Fruit fly (Drosophila melanogaster) whole organism, embryonic: Measurements from ENCODE around the gene CG31125.

Source experiments
- Antp ChIP-seq: fragments of 200-800 bp; sonication (Bioruptor generic); optimal IDR thresholded peaks from 3 replicates; lab custom pipeline; 2016; ENCODE audit warnings: missing biosample characterization, missing genetic modification characterization
- Atf6 ChIP-seq: fragments of 200-800 bp; sonication (Bioruptor generic); IDR thresholded peaks from 2 replicates; pipeline ENCODE4 v1.3.6; 2022; ENCODE audit warnings: missing biosample characterization, missing genetic modification characterization
- Awh ChIP-seq: fragments of 200-800 bp; sonication (Bioruptor generic); IDR thresholded peaks from 2 replicates; pipeline ENCODE4, ENCODE4 v1.3.6; 2022; ENCODE audit warnings: missing biosample characterization, missing genetic modification characterization
- BtbVII ChIP-seq: fragments of 200-800 bp; sonication (Bioruptor generic); optimal IDR thresholded peaks from 3 replicates; lab custom pipeline; 2017; ENCODE audit warnings: missing biosample characterization, mild to moderate bottlenecking, missing genetic modification characterization
- CG10147 ChIP-seq: fragments of 200-800 bp; sonication (Bioruptor generic); optimal IDR thresholded peaks from 2 replicates; lab custom pipeline; 2019; ENCODE audit warnings: missing biosample characterization, mild to moderate bottlenecking, missing genetic modification characterization, moderate library complexity
- CG10321 ChIP-seq: fragments of 200-800 bp; sonication (Bioruptor generic); IDR thresholded peaks from 2 replicates; pipeline ENCODE4 v1.3.6; 2022; ENCODE audit warnings: missing biosample characterization, missing genetic modification characterization
- CG10565 ChIP-seq: fragments of 200-800 bp; sonication (Bioruptor generic); optimal IDR thresholded peaks from 3 replicates; lab custom pipeline; 2016; ENCODE audit warnings: missing biosample characterization, mild to moderate bottlenecking, missing genetic modification characterization
- CG11247 ChIP-seq: fragments of 200-800 bp; sonication (Bioruptor generic); IDR thresholded peaks from 2 replicates; pipeline ENCODE4 v1.3.6; 2022; ENCODE audit warnings: missing biosample characterization, missing genetic modification characterization
- CG11560 ChIP-seq: fragments of 200-800 bp; sonication (Bioruptor generic); IDR thresholded peaks from 3 replicates; pipeline ENCODE4 v1.3.6; 2022; ENCODE audit warnings: missing biosample characterization, missing genetic modification characterization
- CG12155 ChIP-seq: fragments of 200-800 bp; sonication (Bioruptor generic); optimal IDR thresholded peaks from 3 replicates; lab custom pipeline; 2016; ENCODE audit warnings: missing biosample characterization, missing genetic modification characterization
- CG12299 ChIP-seq: fragments of 200-800 bp; sonication (Bioruptor generic); optimal IDR thresholded peaks from 2 replicates; lab custom pipeline; 2018; ENCODE audit warnings: missing biosample characterization, mild to moderate bottlenecking, missing genetic modification characterization
- CG14441 ChIP-seq: fragments of 200-800 bp; sonication (Bioruptor generic); IDR thresholded peaks from 2 replicates; pipeline ENCODE4 v1.3.6; 2022; ENCODE audit warnings: missing biosample characterization, missing genetic modification characterization
- CG14667 ChIP-seq: fragments of 200-800 bp; sonication (Bioruptor generic); IDR thresholded peaks from 2 replicates; pipeline ENCODE4 v1.3.6; 2022; ENCODE audit warnings: missing biosample characterization, missing genetic modification characterization
- CG15696 ChIP-seq: fragments of 200-800 bp; sonication (Bioruptor generic); optimal IDR thresholded peaks from 2 replicates; lab custom pipeline; 2019; ENCODE audit warnings: missing biosample characterization, mild to moderate bottlenecking, missing genetic modification characterization, moderate library complexity
- CG17829 ChIP-seq: fragments of 200-800 bp; optimal IDR thresholded peaks from 2 replicates; lab custom pipeline; 2019; ENCODE audit warnings: missing biosample characterization, mild to moderate bottlenecking, missing genetic modification characterization, moderate library complexity
- CG42726 ChIP-seq: fragments of 200-800 bp; sonication (Bioruptor generic); IDR thresholded peaks from 2 replicates; pipeline ENCODE4 v1.3.6; 2022; ENCODE audit warnings: missing biosample characterization, missing genetic modification characterization; ENCODE audit not compliant: partially characterized antibody
- CG5180 ChIP-seq: fragments of 200-800 bp; sonication (Bioruptor generic); optimal IDR thresholded peaks from 3 replicates; lab custom pipeline; 2017; ENCODE audit warnings: missing biosample characterization, missing genetic modification characterization, mild to moderate bottlenecking, moderate library complexity, missing genetic modification reagents
- CG6791 ChIP-seq: fragments of 200-800 bp; sonication (Bioruptor generic); IDR thresholded peaks from 3 replicates; pipeline ENCODE4 v1.3.6; 2022; ENCODE audit warnings: missing biosample characterization, missing genetic modification characterization; ENCODE audit not compliant: partially characterized antibody
- CG8944 ChIP-seq: fragments of 200-800 bp; sonication (Bioruptor generic); optimal IDR thresholded peaks from 3 replicates; lab custom pipeline; 2016; ENCODE audit warnings: missing biosample characterization, missing genetic modification characterization
- CrebB ChIP-seq: fragments of 200-800 bp; sonication (Bioruptor generic); optimal IDR thresholded peaks from 3 replicates; lab custom pipeline; 2018; ENCODE audit warnings: missing biosample characterization, mild to moderate bottlenecking, missing genetic modification characterization
- D ChIP-seq, 2 experiments: fragments of 200-800 bp in 1 of 2; fragments of >200 bp in 1 of 2; sonication (Bioruptor generic) in 1 of 2; optimal IDR thresholded peaks; 2 replicates in 1 of 2; 3 replicates in 1 of 2; lab custom pipeline; 2017; ENCODE audit warnings: mild to moderate bottlenecking in 1 of 2, missing biosample characterization in 1 of 2, missing genetic modification characterization in 1 of 2, missing genetic modification reagents in 1 of 2
- D19A ChIP-seq: fragments of 200-800 bp; optimal IDR thresholded peaks from 3 replicates; lab custom pipeline; 2019; ENCODE audit warnings: missing biosample characterization, mild to moderate bottlenecking, missing genetic modification characterization, moderate library complexity
- Deaf1 ChIP-seq: fragments of 200-800 bp; optimal IDR thresholded peaks from 3 replicates; lab custom pipeline; 2019; ENCODE audit warnings: missing biosample characterization, mild to moderate bottlenecking, missing genetic modification characterization, moderate library complexity
- Dek ChIP-seq: fragments of 200-800 bp; sonication (Bioruptor generic); optimal IDR thresholded peaks from 3 replicates; lab custom pipeline; 2019; ENCODE audit warnings: missing biosample characterization, mild to moderate bottlenecking, missing genetic modification characterization, moderate library complexity
- Dref ChIP-seq: fragments of 200-800 bp; sonication (Bioruptor generic); IDR thresholded peaks from 2 replicates; pipeline ENCODE4 v1.3.6; 2022; ENCODE audit warnings: missing biosample characterization, missing genetic modification characterization
- Fer2 ChIP-seq: fragments of 200-800 bp; sonication (Bioruptor generic); optimal IDR thresholded peaks from 2 replicates; lab custom pipeline; 2018; ENCODE audit warnings: missing biosample characterization, mild to moderate bottlenecking, missing genetic modification characterization, moderate library complexity
- Hsf ChIP-seq: fragments of 200-800 bp; sonication (Bioruptor generic); optimal IDR thresholded peaks from 3 replicates; lab custom pipeline; 2016; ENCODE audit warnings: missing biosample characterization, missing genetic modification characterization
- Lhr ChIP-seq: fragments of 200-800 bp; sonication (Bioruptor generic); optimal IDR thresholded peaks from 3 replicates; lab custom pipeline; 2017; ENCODE audit warnings: mild to moderate bottlenecking, missing biosample characterization, missing genetic modification reagents, missing genetic modification characterization
- Lim3 ChIP-seq: fragments of 200-800 bp; sonication (Bioruptor generic); IDR thresholded peaks from 2 replicates; pipeline ENCODE4 v1.3.6; 2022; ENCODE audit warnings: missing biosample characterization, missing genetic modification characterization
- Mad ChIP-seq: fragments of 200-800 bp; sonication (Bioruptor generic); optimal IDR thresholded peaks from 2 replicates; lab custom pipeline; 2016; ENCODE audit warnings: missing biosample characterization, missing genetic modification characterization
- Pdp1 ChIP-seq, 2 experiments: fragments of 200-800 bp; sonication (Bioruptor generic); optimal IDR thresholded peaks; 3 replicates each; lab custom pipeline; 2016; ENCODE audit warnings: missing biosample characterization in 2 of 2, missing genetic modification characterization in 2 of 2, mild to moderate bottlenecking in 1 of 2, moderate library complexity in 1 of 2
- Trl ChIP-seq, 3 experiments: fragments of >200 bp in 2 of 3; fragments of 200-800 bp in 1 of 3; sonication (Bioruptor generic) in 1 of 3; optimal IDR thresholded peaks; 2 replicates in 1 of 3; 3 replicates in 2 of 3; lab custom pipeline; 2016 to 2017; ENCODE audit warnings: missing biosample characterization in 1 of 3, missing genetic modification characterization in 1 of 3
- aop ChIP-seq: fragments of 200-800 bp; sonication (Bioruptor generic); IDR thresholded peaks from 2 replicates; pipeline ENCODE4 v1.3.6; 2022; ENCODE audit warnings: missing biosample characterization, missing genetic modification characterization
- bab2 ChIP-seq: fragments of 200-800 bp; sonication (Bioruptor generic); optimal IDR thresholded peaks from 2 replicates; lab custom pipeline; 2016; ENCODE audit warnings: missing biosample characterization, missing genetic modification characterization
- bbx ChIP-seq: fragments of 200-800 bp; sonication (Bioruptor generic); IDR thresholded peaks from 2 replicates; pipeline ENCODE4 v1.3.6; 2022; ENCODE audit warnings: missing biosample characterization, missing genetic modification characterization; ENCODE audit not compliant: partially characterized antibody
- fd102C ChIP-seq: fragments of 200-800 bp; sonication (Bioruptor generic); optimal IDR thresholded peaks from 2 replicates; lab custom pipeline; 2018; ENCODE audit warnings: missing biosample characterization, mild to moderate bottlenecking, missing genetic modification characterization, moderate library complexity
- fd64A ChIP-seq: fragments of 200-800 bp; sonication (Bioruptor generic); optimal IDR thresholded peaks from 3 replicates; lab custom pipeline; 2018; ENCODE audit warnings: missing biosample characterization, mild to moderate bottlenecking, missing genetic modification characterization
- gem ChIP-seq: fragments of 200-800 bp; sonication (Bioruptor generic); optimal IDR thresholded peaks from 2 replicates; lab custom pipeline; 2019; ENCODE audit warnings: missing biosample characterization, mild to moderate bottlenecking, missing genetic modification characterization, moderate library complexity
- inv ChIP-seq: fragments of 200-800 bp; sonication (Bioruptor generic); IDR thresholded peaks from 2 replicates; pipeline ENCODE4 v1.3.6; 2022; ENCODE audit warnings: missing biosample characterization, missing genetic modification characterization; ENCODE audit not compliant: partially characterized antibody
- mirr ChIP-seq: fragments of 200-800 bp; sonication (Bioruptor generic); optimal IDR thresholded peaks from 3 replicates; lab custom pipeline; 2018; ENCODE audit warnings: missing biosample characterization, mild to moderate bottlenecking, missing genetic modification characterization
- mld ChIP-seq: fragments of 200-800 bp; sonication (Bioruptor generic); IDR thresholded peaks from 3 replicates; pipeline ENCODE4 v1.3.6; 2022; ENCODE audit warnings: missing biosample characterization, missing genetic modification characterization; ENCODE audit not compliant: partially characterized antibody
- pita ChIP-seq: fragments of 200-800 bp; sonication (Bioruptor generic); optimal IDR thresholded peaks from 2 replicates; lab custom pipeline; 2017; ENCODE audit warnings: missing biosample characterization, mild to moderate bottlenecking, missing genetic modification characterization
- psq ChIP-seq: fragments of 200-800 bp; sonication (Bioruptor generic); optimal IDR thresholded peaks from 2 replicates; lab custom pipeline; 2017; ENCODE audit warnings: missing biosample characterization, missing genetic modification characterization
- seq ChIP-seq: fragments of 200-800 bp; sonication (Bioruptor generic); IDR thresholded peaks from 2 replicates; pipeline ENCODE4 v1.3.6; 2022; ENCODE audit warnings: missing biosample characterization, missing genetic modification characterization
- so ChIP-seq: fragments of 200-800 bp; sonication (Bioruptor generic); IDR thresholded peaks from 3 replicates; pipeline ENCODE4 v1.3.6; 2022; ENCODE audit warnings: missing biosample characterization, missing genetic modification characterization
- sob ChIP-seq: fragments of 200-800 bp; sonication (Bioruptor generic); IDR thresholded peaks from 2 replicates; pipeline ENCODE4 v1.3.6; 2022; ENCODE audit warnings: missing biosample characterization, missing genetic modification characterization
- ttk ChIP-seq: fragments of 200-800 bp; sonication (Bioruptor generic); IDR thresholded peaks from 2 replicates; pipeline ENCODE4 v2.1.2; 2022; ENCODE audit warnings: missing biosample characterization, missing genetic modification characterization
- zf30C ChIP-seq: fragments of 200-800 bp; sonication (Bioruptor generic); optimal IDR thresholded peaks from 3 replicates; lab custom pipeline; 2018; ENCODE audit warnings: missing biosample characterization, mild to moderate bottlenecking, missing genetic modification characterization

CG31125 gene

DNA sequence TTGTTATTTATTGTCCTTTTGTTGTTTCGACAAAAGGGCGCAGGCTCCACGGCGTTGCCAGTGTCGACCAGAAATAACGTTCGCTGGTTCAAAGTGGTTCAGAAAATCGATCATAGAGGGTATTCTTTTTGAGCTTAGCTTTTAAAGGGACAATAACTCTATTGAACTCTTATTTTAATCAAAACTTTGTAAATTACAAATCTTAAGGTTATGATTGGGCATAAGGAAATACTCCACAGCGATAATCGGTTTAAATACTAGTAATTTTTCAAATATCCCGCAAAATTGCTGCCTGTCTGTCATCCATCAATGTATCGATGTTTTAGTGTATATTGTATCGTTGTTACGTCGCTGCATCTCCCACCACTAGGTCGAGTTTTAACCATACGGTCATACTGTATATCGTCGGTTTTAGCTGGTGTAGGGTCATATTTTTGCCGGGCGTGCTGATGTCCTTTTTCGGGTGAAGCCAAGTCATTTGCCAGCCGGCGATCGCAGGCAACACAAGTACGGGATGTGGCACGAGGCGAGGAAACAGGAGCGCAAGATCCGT, at the start of gene CG31125, which contains the start of gene CG6695 (continued):
- TF ChIP-seq sob = peak; percentile 56
- TF ChIP-seq Trl (optimal IDR thresholded peaks at IDR 0.05; lab: Kevin White, UChicago) = no peak
- TF ChIP-seq Trl (GFP tag; optimal IDR thresholded peaks at IDR 0.05; lab: Kevin White, UChicago) = peak; percentile 67
- TF ChIP-seq Deaf1 (tag; lab: Kevin White, UChicago) = no peak
- TF ChIP-seq CG10321 (GFP tag; lab: Robert Waterston, UW) = no peak
- TF ChIP-seq Dref = peak; percentile 90
- TF ChIP-seq Fer2 (tag; lab: Kevin White, UChicago) = peak; percentile 2
- peak; percentile 49 for TF ChIP-seq CG8944 (GFP tag; lab: Kevin White, UChicago)
- no peak for TF ChIP-seq D (optimal IDR thresholded peaks at IDR 0.05; lab: Kevin White, UChicago)
- no peak for TF ChIP-seq D (GFP tag; optimal IDR thresholded peaks at IDR 0.05; lab: Kevin White, UChicago)
- TF ChIP-seq BtbVII (GFP tag; lab: Kevin White, UChicago) = no peak
- TF ChIP-seq aop (GFP tag; lab: Robert Waterston, UW) = no peak
- 0 out of 2 replicates have a peak, but pooled peaks have one; percentile 38 for TF ChIP-seq CG42726
- no peak for TF ChIP-seq CG11560 (tag; lab: Robert Waterston, UW)
- TF ChIP-seq bbx (GFP tag; lab: Robert Waterston, UW) = peak; percentile 68
- TF ChIP-seq CG5180 (GFP tag; lab: Kevin White, UChicago) = no peak
- peak; percentile 74 for TF ChIP-seq CG12155 (GFP tag; lab: Kevin White, UChicago)
- TF ChIP-seq bab2 (GFP tag; lab: Kevin White, UChicago) = peak; percentile 62
- TF ChIP-seq mirr (GFP tag; lab: Kevin White, UChicago) = no peak
- TF ChIP-seq CG14667 = 0 out of 2 replicates have a peak, but pooled peaks have one; percentile 8
- TF ChIP-seq mld (GFP tag; lab: Robert Waterston, UW) = 0 out of 3 replicates have a peak, but pooled peaks have one; percentile 66
- TF ChIP-seq fd64A (GFP tag; lab: Kevin White, UChicago) = no peak
- no peak for TF ChIP-seq CG10147
- no peak for TF ChIP-seq seq
- TF ChIP-seq Hsf (GFP tag; lab: Kevin White, UChicago) = peak; percentile 49
- no peak for TF ChIP-seq so
- peak; percentile 81 for TF ChIP-seq inv (GFP tag; lab: Robert Waterston, UW)
- peak; percentile 58 for TF ChIP-seq Mad
- peak; percentile 40; the same call in 1 of the 2 replicates for TF ChIP-seq Atf6 (GFP tag; lab: Robert Waterston, UW)
- peak; percentile 86 for TF ChIP-seq CG6791
- no peak for TF ChIP-seq pita (GFP tag; lab: Kevin White, UChicago)
- TF ChIP-seq CG12299 (tag; lab: Kevin White, UChicago) = no peak
- no peak for TF ChIP-seq CG10565 (GFP tag; lab: Kevin White, UChicago)
- TF ChIP-seq Dek = peak; percentile 18
- peak; percentile 23 for TF ChIP-seq CrebB (tag; lab: Kevin White, UChicago)
- no peak for TF ChIP-seq Lim3 (GFP tag; lab: Robert Waterston, UW)
- peak; percentile 67 for TF ChIP-seq Antp (GFP tag; lab: Kevin White, UChicago)
- 0 out of 2 replicates have a peak, but pooled peaks have one; percentile 23 for TF ChIP-seq CG11247
- peak; percentile 63 to 96 for TF ChIP-seq Pdp1 (GFP tag; optimal IDR thresholded peaks at IDR 0.05; lab: Kevin White, UChicago)
- TF ChIP-seq zf30C (GFP tag; lab: Kevin White, UChicago) = no peak
- no peak for TF ChIP-seq Lhr (GFP tag; lab: Kevin White, UChicago)
- TF ChIP-seq CG17829 (tag; lab: Kevin White, UChicago) = peak; percentile 60
- peak; percentile 2 for TF ChIP-seq psq
- no peak for TF ChIP-seq D19A (tag; lab: Kevin White, UChicago)
- TF ChIP-seq CG14441 (GFP tag; lab: Robert Waterston, UW) = peak; percentile 29; the same call in 1 of the 2 replicates
- TF ChIP-seq Awh (GFP tag; lab: Robert Waterston, UW) = no peak
- TF ChIP-seq fd102C (GFP tag; lab: Kevin White, UChicago) = no peak
- peak; percentile 53 for TF ChIP-seq CG15696 (tag; lab: Kevin White, UChicago)
- no peak for TF ChIP-seq ttk (GFP tag; lab: Robert Waterston, UW)
- TF ChIP-seq gem (tag; lab: Kevin White, UChicago) = no peak
